Fruit fly (Drosophila melanogaster) whole organism, adult: ENCODE data around the gene CG8202.
A peak's percentile ranks its signal among the peaks of the same experiment; 100 is the strongest.

Experiments used
- CG11617 ChIP-seq: fragments of 200-800 bp; sonication (Bioruptor generic); optimal IDR thresholded peaks from 2 replicates; lab custom pipeline; 2017; ENCODE audit warnings: mild to moderate bottlenecking, missing biosample characterization, missing genetic modification reagents, missing genetic modification characterization
- CG12768 ChIP-seq: fragments of 200-800 bp; sonication (Bioruptor generic); optimal IDR thresholded peaks from 2 replicates; lab custom pipeline; 2017; ENCODE audit warnings: missing biosample characterization, missing genetic modification characterization, mild to moderate bottlenecking, moderate library complexity, missing genetic modification reagents
- CG14711 ChIP-seq: fragments of 200-800 bp; sonication (Bioruptor generic); optimal IDR thresholded peaks from 2 replicates; lab custom pipeline; 2018; ENCODE audit warnings: missing biosample characterization, mild to moderate bottlenecking, missing genetic modification characterization, moderate library complexity
- CG1620 ChIP-seq: fragments of 200-800 bp; sonication (Bioruptor generic); optimal IDR thresholded peaks from 2 replicates; lab custom pipeline; 2016; ENCODE audit warnings: missing biosample characterization, missing genetic modification characterization
- CG33017 ChIP-seq: fragments of 200-800 bp; sonication (Bioruptor generic); optimal IDR thresholded peaks from 2 replicates; lab custom pipeline; 2018; ENCODE audit warnings: missing biosample characterization, mild to moderate bottlenecking, missing genetic modification characterization, moderate library complexity
- CG5204 ChIP-seq: fragments of 200-800 bp; sonication (Bioruptor generic); optimal IDR thresholded peaks from 2 replicates; lab custom pipeline; 2016; ENCODE audit warnings: missing biosample characterization, missing genetic modification characterization
- CG7045 ChIP-seq: fragments of 200-800 bp; sonication (Bioruptor generic); optimal IDR thresholded peaks from 2 replicates; lab custom pipeline; 2017; ENCODE audit warnings: missing biosample characterization, mild to moderate bottlenecking, missing genetic modification characterization
- CG7101 ChIP-seq: fragments of 200-800 bp; sonication (Bioruptor generic); optimal IDR thresholded peaks from 2 replicates; lab custom pipeline; 2018; ENCODE audit warnings: missing biosample characterization, mild to moderate bottlenecking, missing genetic modification characterization, moderate library complexity
- Clk ChIP-seq: fragments of 200-800 bp; sonication (Bioruptor generic); optimal IDR thresholded peaks from 2 replicates; lab custom pipeline; 2017; ENCODE audit warnings: missing biosample characterization, missing genetic modification characterization
- Crg-1 ChIP-seq: fragments of 200-800 bp; sonication (Bioruptor generic); optimal IDR thresholded peaks from 2 replicates; lab custom pipeline; 2016; ENCODE audit warnings: missing biosample characterization, missing genetic modification characterization
- Hr96 ChIP-seq: fragments of 200-800 bp; sonication (Bioruptor generic); optimal IDR thresholded peaks from 2 replicates; lab custom pipeline; 2016; ENCODE audit warnings: missing biosample characterization, missing genetic modification characterization
- Mnt ChIP-seq: fragments of 200-800 bp; sonication (Bioruptor generic); optimal IDR thresholded peaks from 2 replicates; lab custom pipeline; 2016; ENCODE audit warnings: missing biosample characterization, mild to moderate bottlenecking, missing genetic modification characterization
- bab1 ChIP-seq: fragments of 200-800 bp; sonication (Bioruptor generic); optimal IDR thresholded peaks from 3 replicates; lab custom pipeline; 2019; ENCODE audit warnings: missing biosample characterization, mild to moderate bottlenecking, missing genetic modification characterization, moderate library complexity
- cic ChIP-seq: fragments of 200-800 bp; sonication (Bioruptor generic); optimal IDR thresholded peaks from 2 replicates; lab custom pipeline; 2017; ENCODE audit warnings: missing biosample characterization, mild to moderate bottlenecking, missing genetic modification characterization, moderate library complexity
- cnc ChIP-seq, 2 experiments: fragments of >200 bp; optimal IDR thresholded peaks; 2 replicates each; lab custom pipeline; 2017
- kay ChIP-seq: fragments of 200-800 bp; sonication (Bioruptor generic); peaks from one replicate; lab custom pipeline; 2016; ENCODE audit warnings: missing biosample characterization, missing genetic modification characterization, borderline replicate concordance
- ovo ChIP-seq: fragments of 200-800 bp; sonication (Bioruptor generic); optimal IDR thresholded peaks from 2 replicates; lab custom pipeline; 2016; ENCODE audit warnings: missing biosample characterization, missing genetic modification characterization
- pad ChIP-seq: fragments of 200-800 bp; sonication (Bioruptor generic); optimal IDR thresholded peaks from 3 replicates; lab custom pipeline; 2017; ENCODE audit warnings: missing biosample characterization, missing genetic modification characterization, mild to moderate bottlenecking, moderate library complexity, missing genetic modification reagents
- tj ChIP-seq: fragments of 200-800 bp; sonication (Bioruptor generic); optimal IDR thresholded peaks from 3 replicates; lab custom pipeline; 2017; ENCODE audit warnings: missing biosample characterization, mild to moderate bottlenecking, missing genetic modification characterization, moderate library complexity
- toe ChIP-seq: fragments of 200-800 bp; sonication (Bioruptor generic); optimal IDR thresholded peaks from 2 replicates; lab custom pipeline; 2016; ENCODE audit warnings: missing biosample characterization, missing genetic modification characterization

The CG8202 gene

dm6 chr3R:8712722-8713131 is 19.2 kb upstream of the CG8202 start, which contains the start of gene CG8112:
Gene CG8112 (plus strand): TSS chr3R:8712933.
- TF ChIP-seq ovo (GFP tag; lab: Kevin White, UChicago): peak; percentile 73
- TF ChIP-seq CG33017: peak; percentile 69
- peak; percentile 16 for TF ChIP-seq bab1
- no peak for TF ChIP-seq Clk (GFP tag; lab: Kevin White, UChicago)
- peak; percentile 76 for TF ChIP-seq kay
- no peak for TF ChIP-seq cic (GFP tag; lab: Kevin White, UChicago)
- TF ChIP-seq CG1620: no peak
- peak; percentile 83 for TF ChIP-seq tj (GFP tag; lab: Kevin White, UChicago)
- TF ChIP-seq Crg-1 (GFP tag; lab: Kevin White, UChicago): no peak
- peak; percentile 56 for TF ChIP-seq pad
- peak; percentile 45 for TF ChIP-seq CG12768
- no peak for TF ChIP-seq Hr96 (GFP tag; lab: Kevin White, UChicago)
- TF ChIP-seq Mnt (GFP tag; lab: Kevin White, UChicago): no peak
- no peak for TF ChIP-seq CG5204 (GFP tag; lab: Kevin White, UChicago)
- TF ChIP-seq CG7101 (tag; lab: Kevin White, UChicago): peak; percentile 78
- TF ChIP-seq CG11617 (GFP tag; lab: Kevin White, UChicago): peak; percentile 87
- TF ChIP-seq CG14711 (tag; lab: Kevin White, UChicago): peak; percentile 73
- no peak for TF ChIP-seq toe
- TF ChIP-seq CG7045 (GFP tag; lab: Kevin White, UChicago): peak; percentile 58
- no peak for TF ChIP-seq cnc (optimal IDR thresholded peaks at IDR 0.05; lab: Kevin White, UChicago)

dm6 chr3R:8715371-8715770 is 16.5 kb upstream of the CG8202 start:
- TF ChIP-seq Mnt (GFP tag; lab: Kevin White, UChicago): no peak
- TF ChIP-seq kay: no peak
- TF ChIP-seq CG7045 (GFP tag; lab: Kevin White, UChicago): no peak
- no peak for TF ChIP-seq CG14711 (tag; lab: Kevin White, UChicago)
- TF ChIP-seq CG11617 (GFP tag; lab: Kevin White, UChicago): no peak
- no peak for TF ChIP-seq tj (GFP tag; lab: Kevin White, UChicago)
- TF ChIP-seq cic (GFP tag; lab: Kevin White, UChicago): no peak
- TF ChIP-seq CG12768: no peak
- no peak for TF ChIP-seq CG5204 (GFP tag; lab: Kevin White, UChicago)
- no peak for TF ChIP-seq pad
- TF ChIP-seq Crg-1 (GFP tag; lab: Kevin White, UChicago): no peak
- TF ChIP-seq bab1: no peak
- no peak for TF ChIP-seq cnc (optimal IDR thresholded peaks at IDR 0.05; lab: Kevin White, UChicago)
- TF ChIP-seq toe: no peak
- no peak for TF ChIP-seq Clk (GFP tag; lab: Kevin White, UChicago)

DNA sequence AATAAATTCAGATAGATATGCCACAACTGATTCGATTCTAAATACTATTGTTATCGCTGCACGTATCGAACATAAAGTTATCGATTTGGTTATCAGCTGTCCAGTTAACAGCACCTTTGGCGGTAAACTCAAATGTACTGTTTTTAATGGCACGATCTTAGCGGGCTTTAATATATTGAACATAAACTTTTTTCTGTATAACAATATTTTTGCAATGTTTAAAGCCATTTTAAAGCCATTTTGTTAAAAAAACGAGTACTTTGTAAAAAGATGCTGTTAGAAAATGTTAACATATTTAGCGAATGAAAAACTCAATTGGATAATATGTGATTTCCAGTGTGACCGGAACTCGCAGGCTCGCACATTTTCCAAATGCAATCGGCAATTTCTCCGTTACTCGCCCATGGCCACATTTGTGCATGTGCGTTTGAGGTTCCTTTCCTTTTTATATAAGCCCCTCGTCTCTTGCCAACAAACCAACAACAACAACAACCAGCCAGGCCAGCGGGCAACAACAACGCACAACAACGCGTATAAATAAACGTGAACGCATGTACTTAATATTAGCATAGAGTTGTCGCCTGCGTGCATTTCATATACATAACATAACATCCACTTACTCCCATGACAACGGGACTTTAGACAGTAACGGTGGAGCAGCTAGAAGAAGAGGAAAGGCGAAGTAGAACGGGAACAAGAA is 15.9 kb upstream of the CG8202 start, which contains the start of gene TMEM216:
TSS of gene TMEM216 (plus strand) at position 393 of the 700 bp plus-strand sequence.
- TF ChIP-seq tj (GFP tag; lab: Kevin White, UChicago): no peak
- TF ChIP-seq CG5204 (GFP tag; lab: Kevin White, UChicago): no peak
- no peak for TF ChIP-seq cnc (optimal IDR thresholded peaks at IDR 0.05; lab: Kevin White, UChicago)
- TF ChIP-seq CG11617 (GFP tag; lab: Kevin White, UChicago): no peak
- TF ChIP-seq Crg-1 (GFP tag; lab: Kevin White, UChicago): no peak
- peak; percentile 97 for TF ChIP-seq ovo (GFP tag; lab: Kevin White, UChicago)
- peak; percentile 34 for TF ChIP-seq CG33017
- TF ChIP-seq toe: no peak
- TF ChIP-seq CG7045 (GFP tag; lab: Kevin White, UChicago): no peak
- no peak for TF ChIP-seq bab1
- TF ChIP-seq Clk (GFP tag; lab: Kevin White, UChicago): no peak
- TF ChIP-seq CG14711 (tag; lab: Kevin White, UChicago): peak; percentile 85
- no peak for TF ChIP-seq kay
- peak; percentile 95 for TF ChIP-seq Mnt (GFP tag; lab: Kevin White, UChicago)
- TF ChIP-seq CG1620: no peak
- TF ChIP-seq pad: peak; percentile 63
- TF ChIP-seq CG7101 (tag; lab: Kevin White, UChicago): no peak
- TF ChIP-seq cic (GFP tag; lab: Kevin White, UChicago): no peak
- TF ChIP-seq CG12768: no peak
- no peak for TF ChIP-seq Hr96 (GFP tag; lab: Kevin White, UChicago)

- TF ChIP-seq bab1 (peak; percentile 12), Mnt (GFP tag; lab: Kevin White, UChicago) (no peak), CG5204 (GFP tag; lab: Kevin White, UChicago) (no peak), pad (no peak), Crg-1 (GFP tag; lab: Kevin White, UChicago) (no peak)
These were observed 15.4 kb upstream of the CG8202 start for dm6 chr3R:8716551-8716879.

DNA sequence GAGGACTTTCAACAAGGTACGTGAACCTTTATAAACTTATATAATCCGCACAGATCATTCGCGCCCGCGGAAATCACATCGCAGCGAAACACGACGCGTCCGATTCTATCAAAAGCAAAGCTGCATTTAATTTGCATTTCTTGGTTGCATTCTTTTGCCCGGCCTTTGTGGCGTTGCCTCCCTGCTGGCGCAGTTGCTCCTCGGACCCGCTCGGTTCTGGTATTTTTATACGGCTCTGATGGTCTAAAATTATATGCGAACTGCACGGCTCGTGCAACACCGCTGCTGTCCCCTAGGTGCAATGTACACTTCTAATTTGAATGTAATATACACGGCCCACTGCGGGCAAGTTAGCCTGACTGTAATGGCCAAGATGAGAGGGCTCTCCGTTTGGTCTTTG is 13.5 kb upstream of the CG8202 start, which contains the start of gene Cks85A:
TSS of gene Cks85A (minus strand) at position 101 of the 400 bp plus-strand sequence.
- TF ChIP-seq Clk (GFP tag; lab: Kevin White, UChicago) (no peak), kay (peak; percentile 4), CG33017 (no peak), toe (peak; percentile 46), Hr96 (GFP tag; lab: Kevin White, UChicago) (peak; percentile 25)

dm6 chr3R:8718898-8719297 is 13.0 kb upstream of the CG8202 start, which contains the start of gene CG11760:
Gene CG11760 (plus strand): TSS chr3R:8719198.
- TF ChIP-seq ovo (GFP tag; lab: Kevin White, UChicago) (no peak), bab1 (no peak), CG14711 (tag; lab: Kevin White, UChicago) (no peak), cic (GFP tag; lab: Kevin White, UChicago) (no peak), Clk (GFP tag; lab: Kevin White, UChicago) (no peak)
